Worm (Caenorhabditis elegans) whole organism, L2 larva: ENCODE data around the gene F46H5.5.

ENCODE experiments used
- ceh-82 ChIP-seq: fragments of 150-350 bp; optimal IDR thresholded peaks from 2 replicates; lab custom pipeline; 2014; ENCODE audit warnings: missing biosample characterization, missing genetic modification characterization
- egl-27 ChIP-seq: sonication (generic microtip); optimal IDR thresholded peaks from 3 replicates; lab custom pipeline; 2017; ENCODE audit warnings: missing biosample characterization, missing genetic modification reagents, missing genetic modification characterization
- mab-5 ChIP-seq: fragments of 150-350 bp; optimal IDR thresholded peaks from 2 replicates; lab custom pipeline; 2014; ENCODE audit warnings: missing biosample characterization, missing genetic modification characterization
- nhr-11 ChIP-seq: fragments of 150-350 bp; optimal IDR thresholded peaks from 2 replicates; lab custom pipeline; 2014; ENCODE audit warnings: missing biosample characterization, missing genetic modification characterization
- nhr-25 ChIP-seq: fragments of 150-350 bp; sonication (generic microtip); optimal IDR thresholded peaks from 3 replicates; lab custom pipeline; 2014; ENCODE audit warnings: missing biosample characterization, missing genetic modification characterization
- nhr-77 ChIP-seq: fragments of 150-350 bp; optimal IDR thresholded peaks from 2 replicates; lab custom pipeline; 2014; ENCODE audit warnings: missing biosample characterization, missing genetic modification characterization
- skn-1 ChIP-seq: sonication (generic microtip); optimal IDR thresholded peaks from 2 replicates; lab custom pipeline; 2017; ENCODE audit warnings: missing biosample characterization, missing genetic modification characterization
- unc-39 ChIP-seq: fragments of 150-350 bp; optimal IDR thresholded peaks from 2 replicates; lab custom pipeline; 2014; ENCODE audit warnings: missing biosample characterization, missing genetic modification characterization
- unc-55 ChIP-seq: fragments of 150-350 bp; sonication (generic microtip); optimal IDR thresholded peaks from 3 replicates; lab custom pipeline; 2014; ENCODE audit warnings: missing biosample characterization, missing genetic modification reagents, missing genetic modification characterization
- ztf-1 ChIP-seq: fragments of 200-800 bp; sonication (Bioruptor generic); conservative IDR thresholded peaks from 2 replicates; pipeline ENCODE4 v1.3.6; 2022; ENCODE audit warnings: missing genetic modification characterization, missing compliant biosample characterization

- TF ChIP-seq nhr-11 (tag; lab: Kevin White, UChicago) (no peak), unc-39 (tag; lab: Kevin White, UChicago) (no peak), mab-5 (tag; lab: Kevin White, UChicago) (no peak), nhr-77 (tag; lab: Kevin White, UChicago) (no peak), unc-55 (no peak), egl-27 (no peak), nhr-25 (tag; lab: Kevin White, UChicago) (no peak), ceh-82 (tag; lab: Kevin White, UChicago) (no peak), ztf-1 (no peak), skn-1 (tag; lab: Kevin White, UChicago) (no peak)
These were observed 13.9 kb downstream of the F46H5.5 start, which contains the start of gene F46H5.7 for ce11 chrX:7242878-7243277.
